Fruit fly (Drosophila melanogaster) whole organism, embryonic: ENCODE results near the gene CG32706.

Experiments
- CG10979 ChIP-seq: fragments of 200-800 bp; sonication (Bioruptor generic); optimal IDR thresholded peaks from 2 replicates; lab custom pipeline; 2018; ENCODE audit warnings: missing biosample characterization, mild to moderate bottlenecking, missing genetic modification characterization, moderate library complexity
- CG11456 ChIP-seq: fragments of 200-800 bp; sonication (Bioruptor generic); IDR thresholded peaks from 3 replicates; pipeline ENCODE4 v1.3.6; 2022; ENCODE audit warnings: missing biosample characterization, missing genetic modification characterization
- CG14667 ChIP-seq: fragments of 200-800 bp; sonication (Bioruptor generic); IDR thresholded peaks from 2 replicates; pipeline ENCODE4 v1.3.6; 2022; ENCODE audit warnings: missing biosample characterization, missing genetic modification characterization
- CG15073 ChIP-seq: fragments of 200-800 bp; sonication (Bioruptor generic); optimal IDR thresholded peaks from 2 replicates; lab custom pipeline; 2016; ENCODE audit warnings: missing biosample characterization, missing genetic modification characterization
- CG1529 ChIP-seq: fragments of 200-800 bp; sonication (Bioruptor generic); optimal IDR thresholded peaks from 3 replicates; lab custom pipeline; 2018; ENCODE audit warnings: missing biosample characterization, missing genetic modification characterization
- CG1832 ChIP-seq: fragments of 200-800 bp; sonication (Bioruptor generic); optimal IDR thresholded peaks from 2 replicates; lab custom pipeline; 2017; ENCODE audit warnings: missing biosample characterization, mild to moderate bottlenecking, missing genetic modification characterization, inconsistent platforms
- CG18764 ChIP-seq: fragments of 200-800 bp; sonication (Bioruptor generic); optimal IDR thresholded peaks from 3 replicates; lab custom pipeline; 2016; ENCODE audit warnings: missing biosample characterization, missing genetic modification characterization
- CG34224 ChIP-seq: fragments of 200-800 bp; sonication (Bioruptor generic); IDR thresholded peaks from 3 replicates; pipeline ENCODE4 v1.3.6; 2022; ENCODE audit warnings: missing biosample characterization, missing genetic modification characterization; ENCODE audit not compliant: partially characterized antibody
- CG4282 ChIP-seq: fragments of 200-800 bp; sonication (Bioruptor generic); optimal IDR thresholded peaks from 2 replicates; lab custom pipeline; 2016; ENCODE audit warnings: missing biosample characterization, missing genetic modification characterization
- CG4617 ChIP-seq: fragments of 200-800 bp; sonication (Bioruptor generic); optimal IDR thresholded peaks from 3 replicates; lab custom pipeline; 2016; ENCODE audit warnings: missing biosample characterization, missing genetic modification characterization, borderline replicate concordance
- CG4730 ChIP-seq: fragments of 200-800 bp; sonication (Bioruptor generic); IDR thresholded peaks from 2 replicates; pipeline ENCODE4 v1.3.6; 2022; ENCODE audit warnings: missing biosample characterization, missing genetic modification characterization
- CG7839 ChIP-seq: fragments of 200-800 bp; sonication (Bioruptor generic); optimal IDR thresholded peaks from 3 replicates; lab custom pipeline; 2018; ENCODE audit warnings: missing biosample characterization, mild to moderate bottlenecking, missing genetic modification characterization, moderate library complexity
- CG8089 ChIP-seq: fragments of 200-800 bp; sonication (Bioruptor generic); optimal IDR thresholded peaks from 3 replicates; lab custom pipeline; 2016; ENCODE audit warnings: missing biosample characterization, missing genetic modification characterization
- CG8281 ChIP-seq: fragments of 200-800 bp; sonication (Bioruptor generic); optimal IDR thresholded peaks from 2 replicates; lab custom pipeline; 2018; ENCODE audit warnings: missing biosample characterization, mild to moderate bottlenecking, missing genetic modification characterization, moderate library complexity
- CG8290 ChIP-seq, 3 experiments: fragments of 200-800 bp; sonication (Bioruptor generic); optimal IDR thresholded peaks; 2 replicates each; lab custom pipeline; 2016 to 2019; ENCODE audit warnings: missing biosample characterization in 3 of 3, missing genetic modification characterization in 3 of 3, mild to moderate bottlenecking in 2 of 3, moderate library complexity in 1 of 3
- CTCF ChIP-seq: fragments of 200-800 bp; sonication (Bioruptor generic); optimal IDR thresholded peaks from 2 replicates; lab custom pipeline; 2017; ENCODE audit warnings: missing biosample characterization, mild to moderate bottlenecking, missing genetic modification characterization, moderate library complexity
- CoRest ChIP-seq: fragments of 200-800 bp; sonication (Bioruptor generic); optimal IDR thresholded peaks from 3 replicates; lab custom pipeline; 2018; ENCODE audit warnings: missing biosample characterization, mild to moderate bottlenecking, missing genetic modification characterization, moderate library complexity
- Ets65A ChIP-seq: fragments of 200-800 bp; sonication (Bioruptor generic); peaks from one replicate; lab custom pipeline; 2016; ENCODE audit warnings: missing biosample characterization, missing genetic modification characterization
- Hmr ChIP-seq: fragments of 200-800 bp; sonication (Bioruptor generic); optimal IDR thresholded peaks from 3 replicates; lab custom pipeline; 2017; ENCODE audit warnings: mild to moderate bottlenecking, missing biosample characterization, missing genetic modification reagents, missing genetic modification characterization
- Med ChIP-seq: fragments of 200-800 bp; sonication (Bioruptor generic); peaks from one replicate; lab custom pipeline; 2016; ENCODE audit warnings: missing biosample characterization, missing genetic modification characterization, mild to moderate bottlenecking, inconsistent platforms, moderate library complexity
- Ptx1 ChIP-seq: fragments of 200-800 bp; sonication (Bioruptor generic); IDR thresholded peaks from 2 replicates; pipeline ENCODE4 v1.3.6; 2022; ENCODE audit warnings: missing biosample characterization, missing genetic modification characterization
- Taf1 ChIP-seq: fragments of 200-800 bp; sonication (Bioruptor generic); IDR thresholded peaks from 2 replicates; pipeline ENCODE4 v1.3.6; 2022; ENCODE audit warnings: missing biosample characterization, missing genetic modification characterization
- crp ChIP-seq, 2 experiments: fragments of 200-800 bp; sonication (Bioruptor generic); optimal IDR thresholded peaks; 2 replicates in 1 of 2; 3 replicates in 1 of 2; lab custom pipeline; 2017; ENCODE audit warnings: missing biosample characterization in 2 of 2, missing genetic modification characterization in 2 of 2, mild to moderate bottlenecking in 1 of 2, moderate library complexity in 1 of 2
- fru ChIP-seq: fragments of >200 bp; optimal IDR thresholded peaks from 2 replicates; lab custom pipeline; 2017
- grau ChIP-seq: fragments of 200-800 bp; optimal IDR thresholded peaks from 3 replicates; lab custom pipeline; 2019; ENCODE audit warnings: missing biosample characterization, mild to moderate bottlenecking, missing genetic modification characterization, moderate library complexity
- grn ChIP-seq: fragments of 200-800 bp; sonication (Bioruptor generic); optimal IDR thresholded peaks from 3 replicates; lab custom pipeline; 2017; ENCODE audit warnings: missing biosample characterization, missing genetic modification characterization
- lab ChIP-seq: fragments of 200-800 bp; sonication (Bioruptor generic); optimal IDR thresholded peaks from 3 replicates; lab custom pipeline; 2017; ENCODE audit warnings: missing biosample characterization, missing genetic modification characterization, mild to moderate bottlenecking, moderate library complexity, missing genetic modification reagents
- mirr ChIP-seq: fragments of 200-800 bp; sonication (Bioruptor generic); optimal IDR thresholded peaks from 3 replicates; lab custom pipeline; 2018; ENCODE audit warnings: missing biosample characterization, mild to moderate bottlenecking, missing genetic modification characterization
- nerfin-1 ChIP-seq: fragments of 200-800 bp; sonication (Bioruptor generic); optimal IDR thresholded peaks from 3 replicates; lab custom pipeline; 2019; ENCODE audit warnings: missing biosample characterization, mild to moderate bottlenecking, missing genetic modification characterization, moderate library complexity
- nmo ChIP-seq: fragments of 200-800 bp; sonication (Bioruptor generic); optimal IDR thresholded peaks from 2 replicates; lab custom pipeline; 2018; ENCODE audit warnings: missing biosample characterization, mild to moderate bottlenecking, missing genetic modification characterization, moderate library complexity
- phol ChIP-seq: fragments of 200-800 bp; sonication (Bioruptor generic); optimal IDR thresholded peaks from 3 replicates; lab custom pipeline; 2018; ENCODE audit warnings: missing biosample characterization, mild to moderate bottlenecking, missing genetic modification characterization, moderate library complexity
- prd ChIP-seq, 3 experiments: fragments of >200 bp in 2 of 3; fragments of 200-800 bp in 1 of 3; sonication (Bioruptor generic) in 1 of 3; optimal IDR thresholded peaks in 2 of 3; IDR thresholded peaks in 1 of 3; 2 replicates in 2 of 3; 3 replicates in 1 of 3; pipeline versions ENCODE4 v1.3.6 to Lab custom; 2017 to 2022; ENCODE audit warnings: missing biosample characterization in 1 of 3, missing genetic modification characterization in 1 of 3
- row ChIP-seq: fragments of 200-800 bp; sonication (Bioruptor generic); IDR thresholded peaks from 3 replicates; pipeline ENCODE4 v1.3.6; 2022; ENCODE audit warnings: missing biosample characterization, missing genetic modification characterization
- sc ChIP-seq, 3 experiments: fragments of >200 bp in 2 of 3; fragments of 200-800 bp in 1 of 3; sonication (Bioruptor generic) in 1 of 3; optimal IDR thresholded peaks; 2 replicates in 2 of 3; 3 replicates in 1 of 3; lab custom pipeline; 2017; ENCODE audit warnings: mild to moderate bottlenecking in 1 of 3, missing biosample characterization in 1 of 3, missing genetic modification characterization in 1 of 3, missing genetic modification reagents in 1 of 3
- schlank ChIP-seq: fragments of 200-800 bp; sonication (Bioruptor generic); optimal IDR thresholded peaks from 2 replicates; lab custom pipeline; 2018; ENCODE audit warnings: missing biosample characterization, mild to moderate bottlenecking, missing genetic modification characterization
- slbo ChIP-seq: fragments of 200-800 bp; sonication (Bioruptor generic); IDR thresholded peaks from 2 replicates; pipeline ENCODE4 v1.3.6; 2022; ENCODE audit warnings: missing biosample characterization, missing genetic modification characterization
- ssp ChIP-seq: fragments of 200-800 bp; sonication (Bioruptor generic); IDR thresholded peaks from 2 replicates; pipeline ENCODE4 v1.3.6; 2022; ENCODE audit warnings: missing biosample characterization, missing genetic modification characterization
- wek ChIP-seq: fragments of 200-800 bp; sonication (Bioruptor generic); optimal IDR thresholded peaks from 3 replicates; lab custom pipeline; 2018; ENCODE audit warnings: missing biosample characterization, mild to moderate bottlenecking, missing genetic modification characterization, moderate library complexity

The CG32706 gene

dm6 chrX:9068822-9069221 is 18.1 kb upstream of the CG32706 start (continued):
- TF ChIP-seq crp (GFP tag; optimal IDR thresholded peaks at IDR 0.05; lab: Kevin White, UChicago), result no peak
- peak; percentile 33; the same call in 2 of the 3 replicates for TF ChIP-seq row
- TF ChIP-seq CG4730 (GFP tag; lab: Robert Waterston, UW), result no peak
- TF ChIP-seq CG1529 (GFP tag; lab: Kevin White, UChicago), result no peak
- no peak for TF ChIP-seq CG1832 (GFP tag; lab: Kevin White, UChicago)
- TF ChIP-seq wek, result no peak
- no peak for TF ChIP-seq grn (GFP tag; lab: Kevin White, UChicago)
- TF ChIP-seq Ptx1, result peak; percentile 34; the same call in 1 of the 2 replicates
- TF ChIP-seq CG18764 (GFP tag; lab: Kevin White, UChicago), result no peak
- no peak for TF ChIP-seq nmo (GFP tag; lab: Kevin White, UChicago)
- TF ChIP-seq fru (lab: Kevin White, UChicago), result no peak
- no peak for TF ChIP-seq schlank
- TF ChIP-seq slbo (GFP tag; lab: Robert Waterston, UW), result peak; percentile 30
- TF ChIP-seq CG4617 (GFP tag; lab: Kevin White, UChicago), result no peak
- TF ChIP-seq CG11456 (GFP tag; lab: Robert Waterston, UW), result 0 out of 3 replicates have a peak, but pooled peaks have one; percentile 39
- TF ChIP-seq nerfin-1 (tag; lab: Kevin White, UChicago), result no peak
- no peak for TF ChIP-seq CG4282 (GFP tag; lab: Kevin White, UChicago)

- TF ChIP-seq CG15073 (GFP tag; lab: Kevin White, UChicago) (no peak), phol (no peak), CoRest (tag; lab: Kevin White, UChicago) (no peak), CTCF (no peak), ssp (no peak), sc (optimal IDR thresholded peaks at IDR 0.05; lab: Kevin White, UChicago) (no peak), sc (GFP tag; optimal IDR thresholded peaks at IDR 0.05; lab: Kevin White, UChicago) (no peak), CG7839 (tag; lab: Kevin White, UChicago) (no peak), prd (optimal IDR thresholded peaks at IDR 0.05; lab: Kevin White, UChicago) (no peak), prd (GFP tag; IDR thresholded peaks at IDR 0.05; lab: Robert Waterston, UW) (no peak), CG8089 (GFP tag; lab: Kevin White, UChicago) (no peak), Taf1 (GFP tag; lab: Robert Waterston, UW) (no peak)
- TF ChIP-seq, all 482 proteins: peak for 0
Observed at dm6 chrX:9071308-9071707, 15.6 kb upstream of the CG32706 start, which contains the start of gene CG10970. Gene CG10970 (minus strand): TSS chrX:9071408.

- TF ChIP-seq Ets65A (GFP tag; lab: Kevin White, UChicago), result peak; percentile 27
- TF ChIP-seq mirr (GFP tag; lab: Kevin White, UChicago), result peak; percentile 14
- peak; percentile 84 for TF ChIP-seq CG8281
- TF ChIP-seq CG10979 (tag; lab: Kevin White, UChicago), result no peak
- TF ChIP-seq Med, result peak; percentile 37
- no peak for TF ChIP-seq CG8290 (GFP tag; optimal IDR thresholded peaks at IDR 0.05; lab: Kevin White, UChicago)
- peak in 1 of 2 experiments; percentile 14 for TF ChIP-seq CG8290 (tag; optimal IDR thresholded peaks at IDR 0.05; lab: Kevin White, UChicago)
- TF ChIP-seq Hmr, result peak; percentile 21
- no peak for TF ChIP-seq CG34224 (GFP tag; lab: Robert Waterston, UW)
- no peak for TF ChIP-seq CG14667
- peak; percentile 55 for TF ChIP-seq grau (tag; lab: Kevin White, UChicago)
- TF ChIP-seq lab, result peak; percentile 39
- 0 out of 3 replicates have a peak, but pooled peaks have one; percentile 15 for TF ChIP-seq row
Observed at dm6 chrX:9074040-9074439, 12.9 kb upstream of the CG32706 start.
